Worm (Caenorhabditis elegans): Measurements from ENCODE around the gene sra-13.
A peak's percentile ranks its signal among the peaks of the same experiment; 100 is the strongest.

The sra-13 gene

ce11 chrII:8399064-8399463 lies 8.4 kb upstream of the sra-13 start, which contains the start of gene dod-23:
TSS of gene dod-23 (minus strand) at chrII:8399164.
- TF ChIP-seq pqm-1 (tag; optimal IDR thresholded peaks at IDR 0.05) (no peak), jun-1 (tag; optimal IDR thresholded peaks at IDR 0.05) (no peak), unc-62 (GFP tag; optimal IDR thresholded peaks at IDR 0.05) (no peak), nhr-77 (tag; optimal IDR thresholded peaks at IDR 0.05) (no peak), snpc-4 (tag; optimal IDR thresholded peaks at IDR 0.05) (no peak), daf-12 (tag; optimal IDR thresholded peaks at IDR 0.05) (no peak), ztf-4 (tag; optimal IDR thresholded peaks at IDR 0.05) (no peak), ceh-9 (tag; optimal IDR thresholded peaks at IDR 0.05) (no peak), nhr-76 (tag; optimal IDR thresholded peaks at IDR 0.05) (no peak), fos-1 (tag; optimal IDR thresholded peaks at IDR 0.05) (no peak), hmg-11 (tag; optimal IDR thresholded peaks at IDR 0.05) (no peak), R02D3.7 (tag; optimal IDR thresholded peaks at IDR 0.05) (no peak), elt-3 (tag; optimal IDR thresholded peaks at IDR 0.05) (no peak)

ce11 chrII:8399997-8400396 lies 7.5 kb upstream of the sra-13 start:
- TF ChIP-seq ceh-9 (tag; optimal IDR thresholded peaks at IDR 0.05) (no peak), jun-1 (tag; optimal IDR thresholded peaks at IDR 0.05) (peak; percentile 33), pqm-1 (tag; optimal IDR thresholded peaks at IDR 0.05) (peak; percentile 44), elt-2 (tag; optimal IDR thresholded peaks at IDR 0.05) (peak; percentile 61), fkh-10 (GFP tag; optimal IDR thresholded peaks at IDR 0.05) (no peak)

- no peak for TF ChIP-seq egl-5 (tag; optimal IDR thresholded peaks at IDR 0.05)
- TF ChIP-seq nhr-237 (tag; optimal IDR thresholded peaks at IDR 0.05), result no peak
- no peak for TF ChIP-seq mdl-1 (tag; optimal IDR thresholded peaks at IDR 0.05)
Measured at ce11 chrII:8404748-8405147, 2.7 kb upstream of the sra-13 start, which contains the start of gene skpo-1. TSS of gene skpo-1 (minus strand) at chrII:8404848.

ce11 chrII:8405303-8405702 lies 2.2 kb upstream of the sra-13 start, which contains the start of gene ubc-24:
TSS of gene ubc-24 (plus strand) at chrII:8405603.
- TF ChIP-seq nhr-11 (tag; optimal IDR thresholded peaks at IDR 0.05) (no peak), nfya-1 (tag; optimal IDR thresholded peaks at IDR 0.05; ENCODE audit: insufficient read depth) (no peak), jun-1 (tag; optimal IDR thresholded peaks at IDR 0.05) (no peak)

- TF ChIP-seq lin-39 (tag; optimal IDR thresholded peaks at IDR 0.05) (peak; percentile 64), nhr-25 (tag; optimal IDR thresholded peaks at IDR 0.05) (peak; percentile 50), nhr-76 (tag; optimal IDR thresholded peaks at IDR 0.05) (no peak)
Measured at ce11 chrII:8409538-8409937, 2.1 kb downstream of the sra-13 start.

- TF ChIP-seq lsy-12 (tag; optimal IDR thresholded peaks at IDR 0.05), result no peak
- no peak for TF ChIP-seq zag-1 (tag; optimal IDR thresholded peaks at IDR 0.05)
- TF ChIP-seq jun-1 (tag; optimal IDR thresholded peaks at IDR 0.05), result no peak
- no peak for TF ChIP-seq elt-3 (tag; optimal IDR thresholded peaks at IDR 0.05)
- TF ChIP-seq skn-1 (tag; optimal IDR thresholded peaks at IDR 0.05), result no peak
- no peak for TF ChIP-seq unc-39 (tag; optimal IDR thresholded peaks at IDR 0.05)
- no peak for TF ChIP-seq nhr-11 (tag; optimal IDR thresholded peaks at IDR 0.05)
- no peak for TF ChIP-seq elt-1 (tag; optimal IDR thresholded peaks at IDR 0.05)
- no peak for TF ChIP-seq R02D3.7 (tag; optimal IDR thresholded peaks at IDR 0.05)
- no peak for TF ChIP-seq fos-1 (tag; optimal IDR thresholded peaks at IDR 0.05)
- TF ChIP-seq egl-5 (tag; optimal IDR thresholded peaks at IDR 0.05), result no peak
Measured at ce11 chrII:8411002-8411401, 3.5 kb downstream of the sra-13 start.

ce11 chrII:8412061-8412721 lies 4.7 kb downstream of the sra-13 start, which contains the start of gene efl-3:
TSS of gene efl-3 (plus strand) at chrII:8412671.
- TF ChIP-seq egl-5 (tag; optimal IDR thresholded peaks at IDR 0.05) (no peak), nhr-23 (tag; optimal IDR thresholded peaks at IDR 0.05) (no peak), snpc-4 (tag; optimal IDR thresholded peaks at IDR 0.05) (no peak), nhr-11 (tag; optimal IDR thresholded peaks at IDR 0.05) (no peak), mml-1 (tag; optimal IDR thresholded peaks at IDR 0.05) (no peak), lin-39 (tag; optimal IDR thresholded peaks at IDR 0.05) (no peak), pqm-1 (tag; optimal IDR thresholded peaks at IDR 0.05) (peak; percentile 16), zag-1 (tag; optimal IDR thresholded peaks at IDR 0.05) (no peak), elt-2 (tag; optimal IDR thresholded peaks at IDR 0.05) (peak; percentile 37), sea-2 (GFP tag; optimal IDR thresholded peaks at IDR 0.05) (no peak), lsy-12 (tag; optimal IDR thresholded peaks at IDR 0.05) (no peak), nhr-28 (tag; optimal IDR thresholded peaks at IDR 0.05) (no peak)
